Worm (Caenorhabditis elegans) whole organism, early embryonic: ENCODE data around the gene hmg-12.

Source experiments
- B0310.2 ChIP-seq: sonication (generic microtip); optimal IDR thresholded peaks from 2 replicates; lab custom pipeline; 2016; ENCODE audit warnings: mild to moderate bottlenecking, missing genetic modification characterization, missing compliant biosample characterization
- F13C5.2 ChIP-seq: sonication (generic microtip); optimal IDR thresholded peaks from 2 replicates; lab custom pipeline; 2017; ENCODE audit warnings: mild to moderate bottlenecking, missing genetic modification characterization, inconsistent platforms, missing compliant biosample characterization
- aly-1 ChIP-seq: sonication (generic microtip); optimal IDR thresholded peaks from 2 replicates; lab custom pipeline; 2016; ENCODE audit warnings: missing genetic modification characterization, missing compliant biosample characterization
- ama-1 ChIP-seq: fragments of 150-350 bp; optimal IDR thresholded peaks from 2 replicates; lab custom pipeline; 2014
- ceh-13 ChIP-seq: fragments of 200-800 bp; sonication (Bioruptor generic); optimal IDR thresholded peaks from 2 replicates; lab custom pipeline; 2018; ENCODE audit warnings: mild to moderate bottlenecking, missing genetic modification characterization, missing compliant biosample characterization
- ceh-36 ChIP-seq: sonication (generic microtip); optimal IDR thresholded peaks from 2 replicates; lab custom pipeline; 2016; ENCODE audit warnings: missing genetic modification characterization, inconsistent platforms, missing compliant biosample characterization
- ets-7 ChIP-seq: sonication (generic microtip); optimal IDR thresholded peaks from 2 replicates; lab custom pipeline; 2016; ENCODE audit warnings: missing genotype, missing genetic modification characterization, missing compliant biosample characterization
- flt-1 ChIP-seq: fragments of 200-800 bp; sonication (Bioruptor generic); IDR thresholded peaks from 2 replicates; pipeline ENCODE4 v1.3.6; 2022; ENCODE audit warnings: missing genetic modification characterization, missing compliant biosample characterization
- hmbx-1 ChIP-seq: sonication (generic microtip); optimal IDR thresholded peaks from 2 replicates; lab custom pipeline; 2016; ENCODE audit warnings: mild to moderate bottlenecking, missing genetic modification characterization, missing compliant biosample characterization
- hmg-4 ChIP-seq: fragments of 200-800 bp; sonication (Bioruptor generic); optimal IDR thresholded peaks from 2 replicates; lab custom pipeline; 2018; ENCODE audit warnings: mild to moderate bottlenecking, missing genetic modification characterization, missing compliant biosample characterization
- hnd-1 ChIP-seq: sonication (generic microtip); optimal IDR thresholded peaks from 2 replicates; lab custom pipeline; 2016; ENCODE audit warnings: missing genetic modification characterization, missing compliant biosample characterization
- pes-1 ChIP-seq: fragments of 200-800 bp; sonication (Bioruptor generic); IDR thresholded peaks from 2 replicates; pipeline ENCODE4 v1.3.6; 2022; ENCODE audit warnings: missing genetic modification reagents, missing genetic modification characterization, missing compliant biosample characterization
- scrt-1 ChIP-seq: fragments of 200-800 bp; sonication (Bioruptor generic); IDR thresholded peaks from 2 replicates; pipeline ENCODE4 v1.3.6; 2022; ENCODE audit warnings: missing genetic modification characterization, missing compliant biosample characterization
- sea-1 ChIP-seq: fragments of 200-800 bp; sonication (Bioruptor generic); conservative IDR thresholded peaks from 2 replicates; pipeline ENCODE4 v1.3.6; 2022; ENCODE audit warnings: missing genetic modification characterization, missing compliant biosample characterization
- tbx-11 ChIP-seq: fragments of 200-800 bp; sonication (Bioruptor generic); IDR thresholded peaks from 2 replicates; pipeline ENCODE4 v1.3.6; 2022; ENCODE audit warnings: missing genetic modification characterization, missing compliant biosample characterization
- tbx-37 ChIP-seq: fragments of 200-800 bp; sonication (Bioruptor generic); conservative IDR thresholded peaks from 2 replicates; pipeline ENCODE4 v1.3.6; 2022; ENCODE audit warnings: missing genetic modification reagents, missing genetic modification characterization, missing compliant biosample characterization
- tra-4 ChIP-seq: sonication (generic microtip); optimal IDR thresholded peaks from 2 replicates; lab custom pipeline; 2017; ENCODE audit warnings: missing genetic modification characterization, missing compliant biosample characterization

The hmg-12 gene

ce11 chrII:11905023-11905422 lies 11.3 kb upstream of the hmg-12 start:
- TF ChIP-seq ets-7 (tag; lab: Kevin White, UChicago) (no peak), scrt-1 (GFP tag; lab: Robert Waterston, UW) (no peak), tbx-37 (GFP tag; lab: Robert Waterston, UW) (no peak), B0310.2 (tag; lab: Kevin White, UChicago) (no peak), aly-1 (tag; lab: Kevin White, UChicago) (no peak), flt-1 (no peak), ama-1 (no peak), F13C5.2 (tag; lab: Kevin White, UChicago) (no peak), pes-1 (GFP tag; lab: Robert Waterston, UW) (no peak), sea-1 (GFP tag; lab: Robert Waterston, UW) (no peak)

- TF ChIP-seq hnd-1 (tag; lab: Kevin White, UChicago), result no peak
- no peak for TF ChIP-seq scrt-1 (GFP tag; lab: Robert Waterston, UW)
- no peak for TF ChIP-seq ets-7 (tag; lab: Kevin White, UChicago)
- TF ChIP-seq hmg-4 (GFP tag; lab: Kevin White, UChicago), result no peak
- no peak for TF ChIP-seq pes-1 (GFP tag; lab: Robert Waterston, UW)
- TF ChIP-seq flt-1, result no peak
- TF ChIP-seq ceh-36, result no peak
These were observed 10.1 kb upstream of the hmg-12 start, which contains the start of gene ZK930.4 for ce11 chrII:11906217-11906616. TSS of gene ZK930.4 (plus strand) at chrII:11906517.

- TF ChIP-seq tbx-11 (GFP tag; lab: Robert Waterston, UW) (no peak), hnd-1 (tag; lab: Kevin White, UChicago) (no peak), ets-7 (tag; lab: Kevin White, UChicago) (no peak), ama-1 (no peak), scrt-1 (GFP tag; lab: Robert Waterston, UW) (no peak), flt-1 (no peak), ceh-13 (GFP tag; lab: Kevin White, UChicago) (no peak)
These were observed 5.7 kb upstream of the hmg-12 start for ce11 chrII:11910569-11910968.

- TF ChIP-seq flt-1 (no peak), ama-1 (no peak), ceh-13 (GFP tag; lab: Kevin White, UChicago) (no peak), tra-4 (tag; lab: Kevin White, UChicago) (no peak), hmbx-1 (tag; lab: Kevin White, UChicago) (no peak), scrt-1 (GFP tag; lab: Robert Waterston, UW) (no peak), ceh-36 (no peak), sea-1 (GFP tag; lab: Robert Waterston, UW) (no peak), pes-1 (GFP tag; lab: Robert Waterston, UW) (no peak), ets-7 (tag; lab: Kevin White, UChicago) (no peak), F13C5.2 (tag; lab: Kevin White, UChicago) (no peak), aly-1 (tag; lab: Kevin White, UChicago) (no peak), B0310.2 (tag; lab: Kevin White, UChicago) (no peak), hnd-1 (tag; lab: Kevin White, UChicago) (no peak), hmg-4 (GFP tag; lab: Kevin White, UChicago) (no peak), tbx-11 (GFP tag; lab: Robert Waterston, UW) (no peak)
These were observed 2.0 kb upstream of the hmg-12 start, which contains the start of gene ZK930.7 for ce11 chrII:11914304-11914703. TSS of gene ZK930.7 (plus strand) at chrII:11914604.

- TF ChIP-seq hnd-1 (tag; lab: Kevin White, UChicago), result no peak
- no peak for TF ChIP-seq pes-1 (GFP tag; lab: Robert Waterston, UW)
- TF ChIP-seq tra-4 (tag; lab: Kevin White, UChicago), result no peak
- no peak for TF ChIP-seq scrt-1 (GFP tag; lab: Robert Waterston, UW)
- TF ChIP-seq flt-1, result no peak
- TF ChIP-seq B0310.2 (tag; lab: Kevin White, UChicago), result no peak
- TF ChIP-seq ceh-13 (GFP tag; lab: Kevin White, UChicago), result no peak
- no peak for TF ChIP-seq tbx-11 (GFP tag; lab: Robert Waterston, UW)
- TF ChIP-seq ets-7 (tag; lab: Kevin White, UChicago), result no peak
- no peak for TF ChIP-seq hmbx-1 (tag; lab: Kevin White, UChicago)
- TF ChIP-seq hmg-4 (GFP tag; lab: Kevin White, UChicago), result no peak
- TF ChIP-seq tbx-37 (GFP tag; lab: Robert Waterston, UW), result no peak
- TF ChIP-seq sea-1 (GFP tag; lab: Robert Waterston, UW), result no peak
- no peak for TF ChIP-seq ama-1
- TF ChIP-seq aly-1 (tag; lab: Kevin White, UChicago), result no peak
- TF ChIP-seq F13C5.2 (tag; lab: Kevin White, UChicago), result no peak
- TF ChIP-seq ceh-36, result no peak
These were observed 235 bp downstream of the hmg-12 start for ce11 chrII:11916555-11916941.

ce11 chrII:11916945-11917344 lies 632 bp downstream of the hmg-12 start:
- TF ChIP-seq flt-1 (no peak), ceh-13 (GFP tag; lab: Kevin White, UChicago) (no peak), tra-4 (tag; lab: Kevin White, UChicago) (no peak)

ce11 chrII:11917530-11917952 lies 1.2 kb downstream of the hmg-12 start:
- TF ChIP-seq tbx-37 (GFP tag; lab: Robert Waterston, UW) (no peak), hmbx-1 (tag; lab: Kevin White, UChicago) (no peak), hmg-4 (GFP tag; lab: Kevin White, UChicago) (no peak), B0310.2 (tag; lab: Kevin White, UChicago) (no peak), hnd-1 (tag; lab: Kevin White, UChicago) (no peak), ets-7 (tag; lab: Kevin White, UChicago) (no peak), ceh-36 (no peak), sea-1 (GFP tag; lab: Robert Waterston, UW) (no peak), ama-1 (no peak), F13C5.2 (tag; lab: Kevin White, UChicago) (no peak), flt-1 (no peak), pes-1 (GFP tag; lab: Robert Waterston, UW) (no peak), scrt-1 (GFP tag; lab: Robert Waterston, UW) (no peak)
